Fruit fly (Drosophila melanogaster): Measurements from ENCODE around the gene CG12702.

The CG12702 gene

DNA sequence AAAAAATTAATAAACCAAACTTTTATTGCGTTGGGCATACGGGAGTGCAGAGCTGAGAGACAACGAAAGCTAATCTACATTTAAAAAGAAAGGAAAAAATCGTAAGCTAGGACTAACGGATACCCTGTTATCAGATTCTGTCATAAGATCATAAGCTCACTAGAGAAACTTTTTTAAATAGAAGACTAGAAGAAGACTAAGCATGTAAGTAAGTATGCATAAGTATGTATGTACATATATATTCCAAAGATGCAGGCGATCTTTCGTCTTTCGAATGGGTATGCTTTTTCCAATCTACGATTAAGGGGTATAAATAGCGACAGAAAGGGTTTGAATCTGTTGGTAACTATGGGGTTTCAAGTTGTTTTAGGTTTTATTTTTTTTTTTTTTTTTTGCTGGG lies 20.2 kb upstream of the CG12702 start:
- peak; percentile 24 for TF ChIP-seq Sox14 (GFP tag; optimal IDR thresholded peaks at IDR 0.05)
- peak; percentile 23 for TF ChIP-seq spab (GFP tag; optimal IDR thresholded peaks at IDR 0.05)
- no peak for TF ChIP-seq Lpt (GFP tag; optimal IDR thresholded peaks at IDR 0.05)
- peak; percentile 18 for TF ChIP-seq pdm3 (GFP tag; optimal IDR thresholded peaks at IDR 0.05)
- TF ChIP-seq CG32006 (GFP tag; optimal IDR thresholded peaks at IDR 0.05): peak; percentile 40
- peak; percentile 18 for TF ChIP-seq achi (GFP tag; optimal IDR thresholded peaks at IDR 0.05)
- no peak for TF ChIP-seq salr (GFP tag; optimal IDR thresholded peaks at IDR 0.05)
- no peak for TF ChIP-seq lz (GFP tag; optimal IDR thresholded peaks at IDR 0.05)
- peak; percentile 54 for TF ChIP-seq CG10631 (GFP tag; optimal IDR thresholded peaks at IDR 0.05)
- TF ChIP-seq Hr4 (GFP tag; optimal IDR thresholded peaks at IDR 0.05): peak; percentile 43
- no peak for TF ChIP-seq dac (GFP tag; optimal IDR thresholded peaks at IDR 0.05)
- peak; percentile 33 for TF ChIP-seq CG3032 (tag; optimal IDR thresholded peaks at IDR 0.05)
- peak; percentile 6 for TF ChIP-seq CG1621 (tag; optimal IDR thresholded peaks at IDR 0.05)
- no peak for TF ChIP-seq Hr39 (GFP tag; optimal IDR thresholded peaks at IDR 0.05)
- TF ChIP-seq Met (GFP tag; optimal IDR thresholded peaks at IDR 0.05): peak; percentile 8
- peak; percentile 40; the same call in 1 of the 3 replicates for TF ChIP-seq CG6163 (GFP tag; IDR thresholded peaks at IDR 0.05)
- no peak for TF ChIP-seq Gug (GFP tag; IDR thresholded peaks at IDR 0.05)
- no peak for TF ChIP-seq CG8319 (GFP tag; optimal IDR thresholded peaks at IDR 0.05)
- peak; percentile 21 for TF ChIP-seq dsx (GFP tag; optimal IDR thresholded peaks at IDR 0.05; ENCODE audit: poor library complexity, severe bottlenecking)
- no peak for TF ChIP-seq svp (GFP tag)
- TF ChIP-seq acj6 (GFP tag; optimal IDR thresholded peaks at IDR 0.05): peak; percentile 4
- TF ChIP-seq ss (GFP tag; optimal IDR thresholded peaks at IDR 0.05): no peak
- peak; percentile 20 for TF ChIP-seq CG3919 (GFP tag; optimal IDR thresholded peaks at IDR 0.05)
- peak; percentile 49 for TF ChIP-seq Eip75B (GFP tag; optimal IDR thresholded peaks at IDR 0.05)
- TF ChIP-seq CG6808 (GFP tag; optimal IDR thresholded peaks at IDR 0.05): peak; percentile 31
- TF ChIP-seq Eip78C (GFP tag): peak; percentile 80
- peak; percentile 47 for TF ChIP-seq Ets96B (tag; optimal IDR thresholded peaks at IDR 0.05)
- TF ChIP-seq CG8119 (GFP tag; IDR thresholded peaks at IDR 0.05): no peak
- no peak for TF ChIP-seq CG31627 (GFP tag; optimal IDR thresholded peaks at IDR 0.05)
- TF ChIP-seq CG10669 (GFP tag; optimal IDR thresholded peaks at IDR 0.05): peak; percentile 33
- peak; percentile 24 for TF ChIP-seq fd59A (GFP tag; optimal IDR thresholded peaks at IDR 0.05)
- peak; percentile 4 for TF ChIP-seq topi (GFP tag; optimal IDR thresholded peaks at IDR 0.05)
- peak; percentile 25 for TF ChIP-seq OdsH (GFP tag; optimal IDR thresholded peaks at IDR 0.05)
- peak; percentile 12 for TF ChIP-seq CG34406 (GFP tag; optimal IDR thresholded peaks at IDR 0.05)

DNA sequence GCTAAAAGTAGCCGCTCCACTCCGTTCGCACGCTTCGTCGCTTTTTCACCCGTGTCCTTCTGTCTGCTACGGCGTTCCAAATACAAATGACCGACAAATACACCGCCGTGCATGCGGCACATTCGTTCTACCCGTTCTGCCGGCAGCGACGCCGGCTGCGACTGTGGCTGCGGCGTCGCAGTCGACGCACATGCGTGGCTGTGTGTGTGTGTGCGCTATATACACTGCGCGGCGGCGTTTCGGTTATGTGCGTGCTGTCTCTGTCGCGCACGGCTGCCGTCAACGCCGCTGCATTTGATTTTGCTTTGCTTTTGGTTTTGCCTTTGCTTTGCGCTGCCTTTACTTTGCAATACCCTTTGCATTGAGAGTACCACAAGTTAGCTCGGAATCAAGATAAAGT lies 18.8 kb upstream of the CG12702 start, which contains the start of gene zld:
Gene zld, minus strand, starts transcription at position 92 of the 400 bp plus-strand sequence.
- TF ChIP-seq Sox15 (GFP tag; optimal IDR thresholded peaks at IDR 0.05): no peak
- peak in 1 of 2 experiments; percentile 41 for TF ChIP-seq ss (GFP tag; optimal IDR thresholded peaks at IDR 0.05)
- TF ChIP-seq dac (GFP tag; optimal IDR thresholded peaks at IDR 0.05): no peak
- TF ChIP-seq CG1621 (tag; optimal IDR thresholded peaks at IDR 0.05): peak; percentile 17
- peak; percentile 48 for TF ChIP-seq svp (GFP tag)
- TF ChIP-seq OdsH (GFP tag; optimal IDR thresholded peaks at IDR 0.05): no peak
- 0 out of 3 replicates have a peak, but pooled peaks have one; percentile 35 for TF ChIP-seq CG6163 (GFP tag; IDR thresholded peaks at IDR 0.05)
- TF ChIP-seq Eip78C (GFP tag): peak; percentile 27
- TF ChIP-seq fkh (GFP tag; optimal IDR thresholded peaks at IDR 0.05): peak; percentile 71

- TF ChIP-seq CG8632 (GFP tag; optimal IDR thresholded peaks at IDR 0.05) (no peak), Hr38 (GFP tag; optimal IDR thresholded peaks at IDR 0.05) (no peak), Eip78C (GFP tag) (peak; percentile 26), CG6163 (GFP tag; IDR thresholded peaks at IDR 0.05) (peak; percentile 50; the same call in 2 of the 3 replicates)
These were observed 18.2 kb upstream of the CG12702 start for dm6 chrX:19782736-19783325.
